Worm (Caenorhabditis elegans) whole organism, mixed stage, embryonic: ENCODE results near the gene fbxa-19.

ENCODE experiments used
- M03D4.4 ChIP-seq: sonication (generic microtip); optimal IDR thresholded peaks from 2 replicates; lab custom pipeline; 2017; ENCODE audit warnings: mild to moderate bottlenecking, missing genetic modification characterization, missing compliant biosample characterization
- bed-3 ChIP-seq: fragments of 200-800 bp; sonication (Bioruptor generic); optimal IDR thresholded peaks from 3 replicates; lab custom pipeline; 2018; ENCODE audit warnings: mild to moderate bottlenecking, missing genetic modification characterization, moderate library complexity, missing compliant biosample characterization
- blmp-1 ChIP-seq: fragments of 150-350 bp; optimal IDR thresholded peaks from 2 replicates; lab custom pipeline; 2014; ENCODE audit warnings: missing biosample characterization, missing genetic modification characterization
- ceh-39 ChIP-seq: fragments of 150-350 bp; optimal IDR thresholded peaks from 2 replicates; lab custom pipeline; 2014; ENCODE audit warnings: missing biosample characterization, missing genetic modification characterization
- ceh-43 ChIP-seq: fragments of 200-800 bp; sonication (Bioruptor generic); optimal IDR thresholded peaks from 2 replicates; lab custom pipeline; 2018; ENCODE audit warnings: mild to moderate bottlenecking, missing genetic modification characterization, moderate library complexity, missing compliant biosample characterization
- ceh-83 ChIP-seq: fragments of 200-800 bp; sonication (Bioruptor generic); optimal IDR thresholded peaks from 2 replicates; lab custom pipeline; 2018; ENCODE audit warnings: mild to moderate bottlenecking, missing genetic modification characterization, missing compliant biosample characterization
- ces-1 ChIP-seq: fragments of 150-350 bp; optimal IDR thresholded peaks from 2 replicates; lab custom pipeline; 2014; ENCODE audit warnings: missing biosample characterization, missing genetic modification reagents, missing genetic modification characterization
- cnd-1 ChIP-seq: fragments of 200-800 bp; sonication (Bioruptor generic); optimal IDR thresholded peaks from 2 replicates; lab custom pipeline; 2018; ENCODE audit warnings: mild to moderate bottlenecking, missing genetic modification characterization, missing compliant biosample characterization
- drap-1 ChIP-seq: fragments of 200-800 bp; sonication (Bioruptor generic); optimal IDR thresholded peaks from 3 replicates; lab custom pipeline; 2018; ENCODE audit warnings: mild to moderate bottlenecking, missing genetic modification characterization, missing compliant biosample characterization
- elt-1 ChIP-seq: sonication (generic microtip); optimal IDR thresholded peaks from 2 replicates; lab custom pipeline; 2017; ENCODE audit warnings: missing genetic modification characterization, mild to moderate bottlenecking, missing compliant biosample characterization, antibody characterized with exemption, moderate library complexity, borderline replicate concordance; ENCODE audit not compliant: insufficient read depth
- elt-3 ChIP-seq: fragments of 150-350 bp; optimal IDR thresholded peaks from 2 replicates; lab custom pipeline; 2014; ENCODE audit warnings: missing biosample characterization, missing genetic modification characterization
- flh-1 ChIP-seq: fragments of 200-800 bp; sonication (Bioruptor generic); optimal IDR thresholded peaks from 2 replicates; lab custom pipeline; 2018; ENCODE audit warnings: mild to moderate bottlenecking, missing genetic modification characterization, moderate library complexity, missing compliant biosample characterization
- ham-2 ChIP-seq: fragments of 200-800 bp; sonication (Bioruptor generic); optimal IDR thresholded peaks from 2 replicates; lab custom pipeline; 2018; ENCODE audit warnings: mild to moderate bottlenecking, missing genetic modification characterization, missing compliant biosample characterization
- hlh-1 ChIP-seq: fragments of 150-350 bp; optimal IDR thresholded peaks from 2 replicates; lab custom pipeline; 2014; ENCODE audit warnings: missing biosample characterization, missing genetic modification reagents, missing genetic modification characterization
- lin-32 ChIP-seq: fragments of 200-800 bp; sonication (Bioruptor generic); optimal IDR thresholded peaks from 2 replicates; lab custom pipeline; 2018; ENCODE audit warnings: mild to moderate bottlenecking, missing genetic modification characterization, missing compliant biosample characterization
- lsy-2 ChIP-seq: fragments of 150-350 bp; optimal IDR thresholded peaks from 2 replicates; lab custom pipeline; 2014; ENCODE audit warnings: missing biosample characterization, missing genetic modification characterization
- mab-5 ChIP-seq: fragments of 150-350 bp; optimal IDR thresholded peaks from 2 replicates; lab custom pipeline; 2014; ENCODE audit warnings: missing biosample characterization, missing genetic modification characterization
- mep-1 ChIP-seq: fragments of 150-350 bp; optimal IDR thresholded peaks from 2 replicates; lab custom pipeline; 2017; ENCODE audit warnings: missing biosample characterization, missing genetic modification reagents, missing genetic modification characterization, inconsistent platforms
- mls-2 ChIP-seq: sonication (generic microtip); optimal IDR thresholded peaks from 2 replicates; lab custom pipeline; 2016; ENCODE audit warnings: mild to moderate bottlenecking, missing genetic modification characterization, moderate library complexity, missing compliant biosample characterization
- nhr-12 ChIP-seq: fragments of 150-350 bp; optimal IDR thresholded peaks from 2 replicates; lab custom pipeline; 2014; ENCODE audit warnings: missing biosample characterization, missing genetic modification characterization
- nhr-2 ChIP-seq: fragments of 150-350 bp; optimal IDR thresholded peaks from 2 replicates; lab custom pipeline; 2014; ENCODE audit warnings: missing biosample characterization, missing genetic modification characterization
- nhr-237 ChIP-seq: fragments of 150-350 bp; optimal IDR thresholded peaks from 2 replicates; lab custom pipeline; 2014; ENCODE audit warnings: missing biosample characterization, missing genetic modification characterization
- nhr-28 ChIP-seq: fragments of 150-350 bp; optimal IDR thresholded peaks from 2 replicates; lab custom pipeline; 2014; ENCODE audit warnings: missing biosample characterization, missing genetic modification characterization
- nhr-76 ChIP-seq: sonication (generic microtip); optimal IDR thresholded peaks from 2 replicates; lab custom pipeline; 2017; ENCODE audit warnings: missing biosample characterization, missing genetic modification characterization
- pha-4 ChIP-seq: fragments of 150-350 bp; optimal IDR thresholded peaks from 2 replicates; lab custom pipeline; 2018; ENCODE audit warnings: missing biosample characterization, missing genetic modification reagents, missing genetic modification characterization
- sptf-1 ChIP-seq: sonication (generic microtip); optimal IDR thresholded peaks from 2 replicates; lab custom pipeline; 2017; ENCODE audit warnings: mild to moderate bottlenecking, missing genetic modification characterization, moderate library complexity, missing compliant biosample characterization
- tbx-8 ChIP-seq: fragments of 200-800 bp; sonication (Bioruptor generic); optimal IDR thresholded peaks from 2 replicates; lab custom pipeline; 2018; ENCODE audit warnings: mild to moderate bottlenecking, missing genetic modification characterization, moderate library complexity, missing compliant biosample characterization
- unc-120 ChIP-seq: sonication (generic microtip); optimal IDR thresholded peaks from 2 replicates; lab custom pipeline; 2017; ENCODE audit warnings: missing genetic modification characterization, missing compliant biosample characterization; ENCODE audit not compliant: poor library complexity, severe bottlenecking
- unc-62 ChIP-seq: fragments of 150-350 bp; optimal IDR thresholded peaks from 2 replicates; lab custom pipeline; 2014; ENCODE audit warnings: missing biosample characterization, missing genetic modification reagents, missing genetic modification characterization
- zip-8 ChIP-seq: fragments of 150-350 bp; optimal IDR thresholded peaks from 2 replicates; lab custom pipeline; 2014; ENCODE audit warnings: missing biosample characterization, missing genetic modification characterization

The fbxa-19 gene

ce11 chrIII:1275513-1275912, 39.7 kb upstream of the fbxa-19 start, which contains the start of gene fbxa-30:
Gene fbxa-30 (minus strand): TSS chrIII:1275613.
- TF ChIP-seq ceh-43 (GFP tag; lab: Kevin White, UChicago) (no peak), nhr-76 (no peak), ceh-83 (GFP tag; lab: Kevin White, UChicago) (no peak), zip-8 (tag; lab: Kevin White, UChicago) (no peak), ces-1 (GFP tag; lab: Kevin White, UChicago) (no peak), M03D4.4 (tag; lab: Kevin White, UChicago) (no peak), nhr-2 (tag; lab: Kevin White, UChicago) (no peak), ceh-39 (tag; lab: Kevin White, UChicago) (no peak), nhr-28 (no peak), nhr-237 (tag; lab: Kevin White, UChicago) (no peak), hlh-1 (tag; lab: Kevin White, UChicago) (no peak), unc-120 (tag; lab: Kevin White, UChicago) (no peak), ham-2 (GFP tag; lab: Kevin White, UChicago) (no peak), mls-2 (no peak), tbx-8 (GFP tag; lab: Kevin White, UChicago) (no peak), blmp-1 (tag; lab: Kevin White, UChicago) (no peak), mab-5 (tag; lab: Kevin White, UChicago) (no peak), sptf-1 (tag; lab: Kevin White, UChicago) (no peak), pha-4 (no peak), mep-1 (tag; lab: Kevin White, UChicago) (no peak)

ce11 chrIII:1279197-1279596, 36.0 kb upstream of the fbxa-19 start:
- no peak for TF ChIP-seq ham-2 (GFP tag; lab: Kevin White, UChicago)
- no peak for TF ChIP-seq mls-2
- no peak for TF ChIP-seq nhr-28
- TF ChIP-seq nhr-237 (tag; lab: Kevin White, UChicago), result no peak
- no peak for TF ChIP-seq lsy-2 (tag; lab: Kevin White, UChicago)
- TF ChIP-seq mep-1 (tag; lab: Kevin White, UChicago), result no peak
- no peak for TF ChIP-seq unc-62 (GFP tag; lab: Kevin White, UChicago)
- TF ChIP-seq drap-1 (GFP tag; lab: Kevin White, UChicago), result no peak
- no peak for TF ChIP-seq hlh-1 (tag; lab: Kevin White, UChicago)
- TF ChIP-seq lin-32, result no peak
- no peak for TF ChIP-seq elt-1 (tag; lab: Kevin White, UChicago)
- no peak for TF ChIP-seq bed-3 (GFP tag; lab: Kevin White, UChicago)
- TF ChIP-seq ceh-39 (tag; lab: Kevin White, UChicago), result no peak
- TF ChIP-seq mab-5 (tag; lab: Kevin White, UChicago), result no peak
- TF ChIP-seq, all 35 proteins: peak for 0

DNA sequence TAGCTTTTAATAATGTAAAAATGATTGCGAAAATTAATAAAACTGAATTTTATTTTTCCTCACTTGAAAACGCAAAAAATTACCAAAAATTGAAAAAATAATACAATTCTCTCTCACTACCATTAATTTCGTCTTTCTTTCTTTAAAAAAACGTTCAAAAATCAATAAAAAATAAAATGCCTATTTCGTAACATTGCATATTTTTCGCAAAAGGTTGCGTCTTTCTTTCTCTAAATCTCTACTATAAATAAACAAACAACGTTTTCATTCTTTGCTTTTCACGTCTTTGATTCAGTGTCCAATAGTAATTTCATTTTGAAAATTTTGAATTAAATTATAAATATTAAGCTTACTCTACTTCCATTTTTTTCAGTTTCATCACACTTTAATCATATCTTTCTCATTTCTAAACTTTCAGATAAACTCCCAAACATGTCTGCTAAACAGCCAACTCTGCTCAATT, 30.6 kb upstream of the fbxa-19 start, which contains the start of gene fbxa-37:
fbxa-37 (plus strand) TSS at position 413 of the 463 bp plus-strand sequence.
- no peak for TF ChIP-seq nhr-76
- no peak for TF ChIP-seq blmp-1 (tag; lab: Kevin White, UChicago)
- no peak for TF ChIP-seq elt-3 (tag; lab: Kevin White, UChicago)
- no peak for TF ChIP-seq drap-1 (GFP tag; lab: Kevin White, UChicago)

ce11 chrIII:1288473-1289056, 26.6 kb upstream of the fbxa-19 start, which contains the start of gene fbxa-50:
Gene fbxa-50 (minus strand): TSS chrIII:1288523.
- TF ChIP-seq zip-8 (tag; lab: Kevin White, UChicago), result no peak
- no peak for TF ChIP-seq tbx-8 (GFP tag; lab: Kevin White, UChicago)
- TF ChIP-seq mls-2, result no peak
- no peak for TF ChIP-seq nhr-12 (tag; lab: Kevin White, UChicago)
- no peak for TF ChIP-seq elt-3 (tag; lab: Kevin White, UChicago)
- no peak for TF ChIP-seq cnd-1
- no peak for TF ChIP-seq unc-62 (GFP tag; lab: Kevin White, UChicago)
- no peak for TF ChIP-seq ham-2 (GFP tag; lab: Kevin White, UChicago)
- no peak for TF ChIP-seq pha-4
- TF ChIP-seq nhr-2 (tag; lab: Kevin White, UChicago), result no peak
- no peak for TF ChIP-seq M03D4.4 (tag; lab: Kevin White, UChicago)
- no peak for TF ChIP-seq mep-1 (tag; lab: Kevin White, UChicago)
- TF ChIP-seq ces-1 (GFP tag; lab: Kevin White, UChicago), result no peak
- TF ChIP-seq nhr-76, result no peak
- TF ChIP-seq flh-1, result no peak
